Worm (Caenorhabditis elegans) whole organism, L1 larva: ENCODE measurements around the gene C18D11.1.

Experiments
- Y116A8C.19 ChIP-seq: sonication (generic microtip); optimal IDR thresholded peaks from 2 replicates; lab custom pipeline; 2016; ENCODE audit warnings: missing compliant biosample characterization, missing genetic modification characterization, borderline replicate concordance
- blmp-1 ChIP-seq: fragments of 150-350 bp; optimal IDR thresholded peaks from 2 replicates; lab custom pipeline; 2014; ENCODE audit warnings: missing biosample characterization, missing genetic modification characterization
- ces-1 ChIP-seq: fragments of 150-350 bp; optimal IDR thresholded peaks from 2 replicates; lab custom pipeline; 2014; ENCODE audit warnings: missing biosample characterization, missing genetic modification reagents, missing genetic modification characterization
- dpl-1 ChIP-seq, 3 experiments: fragments of 150-350 bp in 2 of 3; sonication (generic microtip) in 1 of 3; optimal IDR thresholded peaks; 2 replicates each; lab custom pipeline; 2014 to 2017; ENCODE audit warnings: missing biosample characterization in 3 of 3, missing genetic modification characterization in 3 of 3, missing genetic modification reagents in 3 of 3
- efl-1 ChIP-seq, 4 experiments: fragments of 150-350 bp; optimal IDR thresholded peaks in 3 of 4; peaks in 1 of 4; 1 replicate in 1 of 4; 2 replicates in 3 of 4; lab custom pipeline; 2014; ENCODE audit warnings: missing biosample characterization in 2 of 4, missing genetic modification characterization in 2 of 4, missing genetic modification reagents in 2 of 4
- egl-13 ChIP-seq: sonication (generic microtip); optimal IDR thresholded peaks from 2 replicates; lab custom pipeline; 2016; ENCODE audit warnings: missing genotype, missing genetic modification reagents, missing genetic modification characterization, missing compliant biosample characterization
- egl-27 ChIP-seq, 2 experiments: fragments of 150-350 bp in 1 of 2; sonication (generic microtip); optimal IDR thresholded peaks; 3 replicates each; lab custom pipeline; 2017 to 2018; ENCODE audit warnings: missing biosample characterization in 2 of 2, missing genetic modification characterization in 2 of 2, missing genetic modification reagents in 2 of 2
- fkh-4 ChIP-seq: sonication (generic microtip); optimal IDR thresholded peaks from 2 replicates; lab custom pipeline; 2016; ENCODE audit warnings: missing compliant biosample characterization, missing genetic modification characterization, borderline replicate concordance
- lin-14 ChIP-seq: fragments of 200-800 bp; sonication (Bioruptor generic); optimal IDR thresholded peaks from 2 replicates; lab custom pipeline; 2018; ENCODE audit warnings: mild to moderate bottlenecking, missing genetic modification characterization, moderate library complexity, missing compliant biosample characterization
- lir-3 ChIP-seq: sonication (generic microtip); optimal IDR thresholded peaks from 2 replicates; lab custom pipeline; 2016; ENCODE audit warnings: mild to moderate bottlenecking, missing genetic modification characterization, moderate library complexity, missing compliant biosample characterization; ENCODE audit not compliant: poor library complexity
- lsy-2 ChIP-seq, 2 experiments: fragments of 150-350 bp; optimal IDR thresholded peaks; 2 replicates each; lab custom pipeline; 2014; ENCODE audit warnings: missing biosample characterization in 2 of 2, missing genetic modification characterization in 2 of 2
- mab-9 ChIP-seq: fragments of 200-800 bp; sonication (Bioruptor generic); IDR thresholded peaks from 2 replicates; pipeline ENCODE4 v1.3.6; 2022; ENCODE audit warnings: missing genetic modification reagents, missing genetic modification characterization, missing compliant biosample characterization
- mdl-1 ChIP-seq, 2 experiments: fragments of 150-350 bp; optimal IDR thresholded peaks; 2 replicates each; lab custom pipeline; 2014 to 2017; ENCODE audit warnings: missing biosample characterization in 2 of 2, missing genetic modification characterization in 2 of 2, inconsistent platforms in 1 of 2
- mep-1 ChIP-seq: fragments of 150-350 bp; optimal IDR thresholded peaks from 2 replicates; lab custom pipeline; 2014; ENCODE audit warnings: missing biosample characterization, missing genetic modification characterization
- nhr-11 ChIP-seq: fragments of 150-350 bp; optimal IDR thresholded peaks from 2 replicates; lab custom pipeline; 2014; ENCODE audit warnings: missing biosample characterization, missing genetic modification characterization
- nhr-19 ChIP-seq: fragments of 200-800 bp; sonication (Bioruptor generic); conservative IDR thresholded peaks from 2 replicates; pipeline ENCODE4 v1.3.6; 2022; ENCODE audit warnings: missing genetic modification characterization, missing compliant biosample characterization
- nhr-28 ChIP-seq: fragments of 150-350 bp; optimal IDR thresholded peaks from 2 replicates; lab custom pipeline; 2014; ENCODE audit warnings: missing biosample characterization, missing genetic modification characterization
- nhr-71 ChIP-seq: sonication (generic microtip); optimal IDR thresholded peaks from 2 replicates; lab custom pipeline; 2016; ENCODE audit warnings: mild to moderate bottlenecking, missing genetic modification characterization, moderate library complexity, missing compliant biosample characterization
- nhr-77 ChIP-seq: fragments of 150-350 bp; optimal IDR thresholded peaks from 2 replicates; lab custom pipeline; 2014; ENCODE audit warnings: missing biosample characterization, missing genetic modification characterization
- nhr-85 ChIP-seq: sonication (generic microtip); peaks from one replicate; lab custom pipeline; 2016; ENCODE audit warnings: missing genetic modification characterization, inconsistent platforms, missing compliant biosample characterization
- rnt-1 ChIP-seq: sonication (generic microtip); optimal IDR thresholded peaks from 2 replicates; lab custom pipeline; 2016; ENCODE audit warnings: mild to moderate bottlenecking, missing genetic modification characterization, moderate library complexity, missing compliant biosample characterization
- sox-4 ChIP-seq: sonication (generic microtip); optimal IDR thresholded peaks from 2 replicates; lab custom pipeline; 2016; ENCODE audit warnings: missing genetic modification characterization, missing compliant biosample characterization
- sup-37 ChIP-seq: fragments of 200-800 bp; sonication (Bioruptor generic); optimal IDR thresholded peaks from 2 replicates; lab custom pipeline; 2018; ENCODE audit warnings: mild to moderate bottlenecking, missing genetic modification characterization, missing compliant biosample characterization
- tbx-2 ChIP-seq: sonication (generic microtip); optimal IDR thresholded peaks from 2 replicates; lab custom pipeline; 2016; ENCODE audit warnings: missing genetic modification characterization, missing compliant biosample characterization
- unc-98 ChIP-seq: fragments of 200-800 bp; sonication (Bioruptor generic); IDR thresholded peaks from 2 replicates; pipeline ENCODE4 v1.3.6; 2022; ENCODE audit warnings: missing genetic modification characterization, missing compliant biosample characterization
- vab-15 ChIP-seq: sonication (generic microtip); optimal IDR thresholded peaks from 2 replicates; lab custom pipeline; 2017; ENCODE audit warnings: missing genotype, mild to moderate bottlenecking, missing genetic modification characterization, missing compliant biosample characterization
- ztf-4 ChIP-seq: fragments of 150-350 bp; optimal IDR thresholded peaks from 2 replicates; lab custom pipeline; 2014; ENCODE audit warnings: missing biosample characterization, missing genetic modification characterization

The C18D11.1 gene

ce11 chrIII:11829062-11829461 is 12.7 kb downstream of the C18D11.1 start:
- TF ChIP-seq efl-1 (optimal IDR thresholded peaks at IDR 0.05; lab: Kevin White, UChicago): no peak
- TF ChIP-seq efl-1 (GFP tag; optimal IDR thresholded peaks at IDR 0.05 in 1 of 2; lab: Kevin White, UChicago): peak in 1 of 2 experiments; percentile 33
- TF ChIP-seq sox-4: no peak
- no peak for TF ChIP-seq lir-3
- TF ChIP-seq nhr-11 (tag; lab: Kevin White, UChicago): no peak
- no peak for TF ChIP-seq egl-27 (tag; optimal IDR thresholded peaks at IDR 0.05; lab: Kevin White, UChicago)

DNA sequence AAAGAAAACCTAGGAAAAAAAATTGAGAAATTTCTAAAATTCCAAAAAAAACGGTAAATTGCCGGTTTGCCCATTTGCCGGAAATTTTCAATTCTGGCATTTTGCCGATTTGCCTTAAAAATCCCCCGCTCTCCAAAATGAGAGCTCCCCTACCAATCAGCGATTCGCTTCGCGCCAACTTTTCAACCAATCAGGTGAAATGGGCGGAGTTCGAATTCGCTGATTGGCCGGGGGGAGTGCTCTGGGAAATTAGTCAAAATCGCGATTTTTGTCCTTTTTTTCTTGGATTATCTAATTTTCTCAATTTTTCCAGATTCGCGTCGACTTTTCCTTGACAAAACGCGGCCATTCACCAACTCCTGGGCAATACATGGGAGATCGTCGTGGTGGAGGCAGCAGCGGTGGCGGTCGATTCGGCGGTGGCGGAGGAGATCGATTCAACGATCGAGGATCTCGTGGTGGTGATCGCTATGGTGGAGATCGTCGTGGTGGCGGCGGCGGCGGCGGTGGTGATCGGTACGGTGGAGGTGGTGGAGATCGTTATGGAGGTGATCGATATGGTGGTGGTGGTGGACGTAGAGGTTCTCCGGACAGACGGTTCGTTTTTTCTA is 13.3 kb downstream of the C18D11.1 start:
- TF ChIP-seq sup-37 (GFP tag; lab: Kevin White, UChicago) (no peak), efl-1 (optimal IDR thresholded peaks at IDR 0.05; lab: Kevin White, UChicago) (no peak), efl-1 (GFP tag; optimal IDR thresholded peaks at IDR 0.05 in 1 of 2; lab: Kevin White, UChicago) (peak in 1 of 2 experiments; percentile 27), nhr-85 (peak; percentile 14)

DNA sequence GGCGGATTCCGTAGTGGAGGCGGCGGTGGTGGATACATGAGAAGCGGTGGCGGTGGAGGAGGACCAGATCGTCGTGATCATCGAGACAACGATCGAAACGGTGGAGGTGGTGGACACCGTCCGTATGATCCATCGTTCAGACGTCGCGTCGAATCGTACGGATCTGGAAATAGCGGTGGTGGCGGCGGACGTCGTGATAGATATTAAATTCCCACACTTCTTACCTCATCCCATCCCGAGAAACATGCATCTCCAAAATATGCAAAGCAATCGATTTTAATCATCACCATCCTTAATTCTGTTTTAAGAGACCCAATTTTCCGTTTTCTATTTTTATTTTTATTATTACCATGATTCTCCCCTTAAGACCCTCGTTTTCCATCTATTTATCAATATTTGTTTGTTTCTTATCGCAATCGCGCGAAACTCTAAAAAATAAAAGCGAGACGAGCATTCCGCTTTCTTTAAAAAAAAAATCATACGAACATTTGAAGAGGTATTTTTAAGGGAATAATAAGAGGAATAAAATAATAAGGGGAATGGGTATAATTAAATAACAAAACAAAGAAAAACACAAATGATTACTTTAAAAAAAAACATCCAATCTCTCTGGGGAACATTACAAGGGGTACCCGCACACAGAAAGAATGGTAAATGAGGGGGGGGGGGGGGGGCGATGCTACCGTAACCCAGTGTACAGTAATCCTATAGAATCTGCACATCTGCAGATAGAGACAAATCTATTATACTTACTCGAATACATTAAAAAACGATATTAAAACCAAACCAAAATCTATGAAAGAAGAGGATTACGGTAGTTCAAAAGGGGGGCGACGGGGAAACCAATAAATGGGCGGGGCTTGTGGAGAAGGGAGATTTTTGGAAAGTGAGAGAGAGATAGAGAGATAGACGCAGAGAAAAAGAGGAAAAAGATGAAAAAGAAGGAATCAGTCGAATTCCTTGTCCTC is 14.4 kb downstream of the C18D11.1 start:
- TF ChIP-seq mab-9 (peak; percentile 34; the same call in 1 of the 2 replicates), unc-98 (GFP tag; lab: Robert Waterston, UW) (0 out of 2 replicates have a peak, but pooled peaks have one; percentile 9), efl-1 (optimal IDR thresholded peaks at IDR 0.05; lab: Kevin White, UChicago) (no peak), efl-1 (GFP tag; optimal IDR thresholded peaks at IDR 0.05 in 1 of 2; lab: Kevin White, UChicago) (peak in 1 of 2 experiments; percentile 38), lsy-2 (tag; optimal IDR thresholded peaks at IDR 0.05; lab: Kevin White, UChicago) (peak in 1 of 2 experiments; percentile 6), vab-15 (tag; lab: Kevin White, UChicago) (no peak), nhr-77 (tag; lab: Kevin White, UChicago) (no peak)

- TF ChIP-seq egl-13 (tag; lab: Kevin White, UChicago): no peak
- TF ChIP-seq efl-1 (optimal IDR thresholded peaks at IDR 0.05; lab: Kevin White, UChicago): no peak
- peak in 1 of 2 experiments; percentile 31 for TF ChIP-seq efl-1 (GFP tag; optimal IDR thresholded peaks at IDR 0.05 in 1 of 2; lab: Kevin White, UChicago)
Observed at ce11 chrIII:11833449-11833848, 17.1 kb downstream of the C18D11.1 start.

- TF ChIP-seq nhr-28 (tag; lab: Kevin White, UChicago): no peak
- peak; percentile 35 for TF ChIP-seq rnt-1 (tag; lab: Kevin White, UChicago)
- peak; percentile 15 for TF ChIP-seq nhr-71
- peak; percentile 38; the same call in 1 of the 2 replicates for TF ChIP-seq nhr-19 (GFP tag; lab: Robert Waterston, UW)
- TF ChIP-seq sox-4: no peak
- TF ChIP-seq dpl-1 (GFP tag; optimal IDR thresholded peaks at IDR 0.05; lab: Kevin White, UChicago): no peak
- TF ChIP-seq ces-1 (GFP tag; lab: Kevin White, UChicago): no peak
- no peak for TF ChIP-seq fkh-4 (tag; lab: Kevin White, UChicago)
- peak in 1 of 2 experiments; percentile 16 for TF ChIP-seq mdl-1 (tag; optimal IDR thresholded peaks at IDR 0.05; lab: Kevin White, UChicago)
- peak; percentile 27 for TF ChIP-seq lin-14 (GFP tag; lab: Kevin White, UChicago)
Observed at ce11 chrIII:11834168-11834567, 17.8 kb downstream of the C18D11.1 start.

- TF ChIP-seq blmp-1 (peak; percentile 71), lin-14 (GFP tag; lab: Kevin White, UChicago) (peak; percentile 53), lsy-2 (tag; optimal IDR thresholded peaks at IDR 0.05; lab: Kevin White, UChicago) (peak in 1 of 2 experiments; percentile 34), tbx-2 (no peak), Y116A8C.19 (tag; lab: Kevin White, UChicago) (no peak), ztf-4 (no peak), mdl-1 (tag; optimal IDR thresholded peaks at IDR 0.05; lab: Kevin White, UChicago) (no peak), efl-1 (optimal IDR thresholded peaks at IDR 0.05; lab: Kevin White, UChicago) (peak in 1 of 2 experiments; percentile 30), efl-1 (GFP tag; optimal IDR thresholded peaks at IDR 0.05 in 1 of 2; lab: Kevin White, UChicago) (no peak), mep-1 (tag; lab: Kevin White, UChicago) (peak; percentile 15), fkh-4 (tag; lab: Kevin White, UChicago) (no peak)
Observed at ce11 chrIII:11834783-11835182, 18.4 kb downstream of the C18D11.1 start.
